Fruit fly (Drosophila melanogaster) whole organism, prepupa: Measurements from ENCODE around the gene Ppt2.

ENCODE experiments used
- Blimp-1 ChIP-seq: fragments of 200-800 bp; sonication (Bioruptor generic); optimal IDR thresholded peaks from 3 replicates; lab custom pipeline; 2017; ENCODE audit warnings: missing biosample characterization, missing genetic modification characterization, mild to moderate bottlenecking, moderate library complexity, missing genetic modification reagents
- CG10631 ChIP-seq: fragments of 200-800 bp; sonication (Bioruptor generic); optimal IDR thresholded peaks from 2 replicates; lab custom pipeline; 2016; ENCODE audit warnings: missing biosample characterization, missing genetic modification characterization
- CG10669 ChIP-seq: fragments of 200-800 bp; sonication (Bioruptor generic); optimal IDR thresholded peaks from 3 replicates; lab custom pipeline; 2018; ENCODE audit warnings: missing biosample characterization, mild to moderate bottlenecking, missing genetic modification characterization, moderate library complexity
- CG11294 ChIP-seq: fragments of 200-800 bp; sonication (Bioruptor generic); IDR thresholded peaks from 2 replicates; pipeline ENCODE4 v1.3.6; 2022; ENCODE audit warnings: missing biosample characterization, missing genetic modification characterization
- CG11762 ChIP-seq: fragments of 200-800 bp; sonication (Bioruptor generic); optimal IDR thresholded peaks from 3 replicates; lab custom pipeline; 2016; ENCODE audit warnings: missing biosample characterization, missing genetic modification characterization; ENCODE audit not compliant: insufficient read depth
- CG11902 ChIP-seq: fragments of 200-800 bp; sonication (Bioruptor generic); optimal IDR thresholded peaks from 3 replicates; lab custom pipeline; 2016; ENCODE audit warnings: missing biosample characterization, missing genetic modification characterization
- CG1621 ChIP-seq: fragments of 200-800 bp; sonication (Bioruptor generic); optimal IDR thresholded peaks from 3 replicates; lab custom pipeline; 2018; ENCODE audit warnings: missing biosample characterization, mild to moderate bottlenecking, missing genetic modification characterization
- CG3032 ChIP-seq: fragments of 200-800 bp; optimal IDR thresholded peaks from 2 replicates; lab custom pipeline; 2019; ENCODE audit warnings: missing biosample characterization, mild to moderate bottlenecking, missing genetic modification characterization, moderate library complexity
- CG31627 ChIP-seq: fragments of 200-800 bp; sonication (Bioruptor generic); optimal IDR thresholded peaks from 3 replicates; lab custom pipeline; 2016; ENCODE audit warnings: missing biosample characterization, missing genetic modification characterization
- CG32006 ChIP-seq: fragments of 200-800 bp; sonication (Bioruptor generic); optimal IDR thresholded peaks from 3 replicates; lab custom pipeline; 2017; ENCODE audit warnings: missing biosample characterization, mild to moderate bottlenecking, missing genetic modification characterization
- CG34406 ChIP-seq: fragments of 200-800 bp; sonication (Bioruptor generic); optimal IDR thresholded peaks from 3 replicates; lab custom pipeline; 2016; ENCODE audit warnings: missing biosample characterization, missing genetic modification characterization
- CG3919 ChIP-seq: fragments of 200-800 bp; sonication (Bioruptor generic); optimal IDR thresholded peaks from 3 replicates; lab custom pipeline; 2016; ENCODE audit warnings: missing biosample characterization, missing genetic modification characterization
- CG6163 ChIP-seq: fragments of 200-800 bp; sonication (Bioruptor generic); IDR thresholded peaks from 3 replicates; pipeline ENCODE4 v1.3.6; 2022; ENCODE audit warnings: missing biosample characterization, missing genetic modification characterization
- CG6276 ChIP-seq: fragments of 200-800 bp; sonication (Bioruptor generic); optimal IDR thresholded peaks from 2 replicates; lab custom pipeline; 2017; ENCODE audit warnings: missing biosample characterization, mild to moderate bottlenecking, missing genetic modification characterization
- CG6808 ChIP-seq: fragments of 200-800 bp; sonication (Bioruptor generic); optimal IDR thresholded peaks from 3 replicates; lab custom pipeline; 2017; ENCODE audit warnings: missing biosample characterization, missing genetic modification characterization, mild to moderate bottlenecking, moderate library complexity, missing genetic modification reagents
- CG6854 ChIP-seq: fragments of 200-800 bp; sonication (Bioruptor generic); optimal IDR thresholded peaks from 2 replicates; lab custom pipeline; 2017; ENCODE audit warnings: missing biosample characterization, mild to moderate bottlenecking, missing genetic modification characterization
- CG8119 ChIP-seq: fragments of 200-800 bp; sonication (Bioruptor generic); IDR thresholded peaks from 3 replicates; pipeline ENCODE4 v1.3.6; 2022; ENCODE audit warnings: missing biosample characterization, missing genetic modification characterization
- CG8319 ChIP-seq: fragments of 200-800 bp; sonication (Bioruptor generic); optimal IDR thresholded peaks from 3 replicates; lab custom pipeline; 2016; ENCODE audit warnings: missing biosample characterization, missing genetic modification characterization
- CG8632 ChIP-seq: fragments of 200-800 bp; sonication (Bioruptor generic); optimal IDR thresholded peaks from 3 replicates; lab custom pipeline; 2016; ENCODE audit warnings: missing biosample characterization, missing genetic modification characterization
- CG9139 ChIP-seq: fragments of 200-800 bp; sonication (Bioruptor generic); optimal IDR thresholded peaks from 3 replicates; lab custom pipeline; 2017; ENCODE audit warnings: missing biosample characterization, mild to moderate bottlenecking, missing genetic modification characterization
- Eip75B ChIP-seq: fragments of 200-800 bp; sonication (Bioruptor generic); optimal IDR thresholded peaks from 3 replicates; lab custom pipeline; 2016; ENCODE audit warnings: missing biosample characterization, missing genetic modification characterization
- Eip78C ChIP-seq: fragments of 200-800 bp; sonication (Bioruptor generic); peaks from one replicate; lab custom pipeline; 2016; ENCODE audit warnings: missing biosample characterization, missing genetic modification characterization
- Eip93F ChIP-seq: fragments of 200-800 bp; sonication (Bioruptor generic); optimal IDR thresholded peaks from 2 replicates; lab custom pipeline; 2016; ENCODE audit warnings: missing biosample characterization, mild to moderate bottlenecking, missing genetic modification characterization
- Ets21C ChIP-seq: fragments of 200-800 bp; sonication (Bioruptor generic); optimal IDR thresholded peaks from 3 replicates; lab custom pipeline; 2016; ENCODE audit warnings: missing biosample characterization, missing genetic modification characterization
- Ets96B ChIP-seq: fragments of 200-800 bp; optimal IDR thresholded peaks from 2 replicates; lab custom pipeline; 2019; ENCODE audit warnings: missing biosample characterization, mild to moderate bottlenecking, missing genetic modification characterization, moderate library complexity
- Gug ChIP-seq: fragments of 200-800 bp; sonication (Bioruptor generic); IDR thresholded peaks from 2 replicates; pipeline ENCODE4 v1.3.6; 2022; ENCODE audit warnings: missing biosample characterization, missing genetic modification characterization
- Hr38 ChIP-seq: sonication (Bioruptor generic); optimal IDR thresholded peaks from 2 replicates; lab custom pipeline; 2016; ENCODE audit warnings: missing biosample characterization, missing genetic modification characterization
- Hr4 ChIP-seq: fragments of 200-800 bp; sonication (Bioruptor generic); optimal IDR thresholded peaks from 3 replicates; lab custom pipeline; 2016; ENCODE audit warnings: missing biosample characterization, missing genetic modification characterization
- Lpt ChIP-seq: fragments of 200-800 bp; sonication (Bioruptor generic); optimal IDR thresholded peaks from 3 replicates; lab custom pipeline; 2016; ENCODE audit warnings: missing biosample characterization, missing genetic modification characterization
- Met ChIP-seq: fragments of 200-800 bp; sonication (Bioruptor generic); optimal IDR thresholded peaks from 3 replicates; lab custom pipeline; 2016; ENCODE audit warnings: missing biosample characterization, missing genetic modification characterization
- Smox ChIP-seq: fragments of 200-800 bp; sonication (Bioruptor generic); optimal IDR thresholded peaks from 3 replicates; lab custom pipeline; 2016; ENCODE audit warnings: missing biosample characterization, missing genetic modification characterization
- Sox14 ChIP-seq: fragments of 200-800 bp; sonication (Bioruptor generic); optimal IDR thresholded peaks from 3 replicates; lab custom pipeline; 2016; ENCODE audit warnings: missing biosample characterization, missing genetic modification characterization
- Sox15 ChIP-seq: fragments of 200-800 bp; sonication (Bioruptor generic); optimal IDR thresholded peaks from 3 replicates; lab custom pipeline; 2016; ENCODE audit warnings: missing biosample characterization, missing genetic modification characterization
- achi ChIP-seq: fragments of 200-800 bp; sonication (Bioruptor generic); optimal IDR thresholded peaks from 3 replicates; lab custom pipeline; 2016; ENCODE audit warnings: missing biosample characterization, missing genetic modification characterization
- acj6 ChIP-seq: fragments of 200-800 bp; sonication (Bioruptor generic); optimal IDR thresholded peaks from 3 replicates; lab custom pipeline; 2016; ENCODE audit warnings: missing biosample characterization, missing genetic modification characterization
- dac ChIP-seq: fragments of 200-800 bp; sonication (Bioruptor generic); optimal IDR thresholded peaks from 2 replicates; lab custom pipeline; 2017; ENCODE audit warnings: missing biosample characterization, mild to moderate bottlenecking, missing genetic modification characterization
- dsx ChIP-seq: fragments of 200-800 bp; optimal IDR thresholded peaks from 3 replicates; lab custom pipeline; 2019; ENCODE audit warnings: missing biosample characterization, mild to moderate bottlenecking, missing genetic modification characterization, moderate library complexity; ENCODE audit not compliant: poor library complexity, severe bottlenecking
- eg ChIP-seq: fragments of 200-800 bp; sonication (Bioruptor generic); IDR thresholded peaks from 3 replicates; pipeline ENCODE4 v1.3.6; 2022; ENCODE audit warnings: missing biosample characterization, missing genetic modification characterization
- esn ChIP-seq: fragments of 200-800 bp; sonication (Bioruptor generic); optimal IDR thresholded peaks from 2 replicates; lab custom pipeline; 2016; ENCODE audit warnings: missing biosample characterization, mild to moderate bottlenecking, missing genetic modification characterization, moderate library complexity
- fd59A ChIP-seq: fragments of 200-800 bp; sonication (Bioruptor generic); optimal IDR thresholded peaks from 2 replicates; lab custom pipeline; 2017; ENCODE audit warnings: missing biosample characterization, mild to moderate bottlenecking, missing genetic modification characterization, missing genetic modification reagents
- fd85E ChIP-seq: fragments of 200-800 bp; sonication (Bioruptor generic); optimal IDR thresholded peaks from 3 replicates; lab custom pipeline; 2016; ENCODE audit warnings: missing biosample characterization, missing genetic modification characterization
- fkh ChIP-seq: fragments of 200-800 bp; sonication (Bioruptor generic); optimal IDR thresholded peaks from 3 replicates; lab custom pipeline; 2017; ENCODE audit warnings: missing biosample characterization, mild to moderate bottlenecking, missing genetic modification characterization, moderate library complexity
- lz ChIP-seq: fragments of 200-800 bp; sonication (Bioruptor generic); optimal IDR thresholded peaks from 3 replicates; lab custom pipeline; 2016; ENCODE audit warnings: missing biosample characterization, missing genetic modification characterization
- net ChIP-seq: fragments of 200-800 bp; sonication (Bioruptor generic); optimal IDR thresholded peaks from 3 replicates; lab custom pipeline; 2016; ENCODE audit warnings: missing biosample characterization, missing genetic modification characterization
- pdm3 ChIP-seq: fragments of 200-800 bp; sonication (Bioruptor generic); optimal IDR thresholded peaks from 3 replicates; lab custom pipeline; 2016; ENCODE audit warnings: missing biosample characterization, missing genetic modification characterization
- salr ChIP-seq, 2 experiments: fragments of 200-800 bp; sonication (Bioruptor generic); optimal IDR thresholded peaks; 3 replicates each; lab custom pipeline; 2016 to 2018; ENCODE audit warnings: missing biosample characterization in 2 of 2, missing genetic modification characterization in 2 of 2, mild to moderate bottlenecking in 1 of 2
- spab ChIP-seq: fragments of 200-800 bp; sonication (Bioruptor generic); optimal IDR thresholded peaks from 2 replicates; lab custom pipeline; 2017; ENCODE audit warnings: missing biosample characterization, mild to moderate bottlenecking, missing genetic modification characterization, missing genetic modification reagents
- ss ChIP-seq, 2 experiments: fragments of 200-800 bp; sonication (Bioruptor generic); optimal IDR thresholded peaks; 2 replicates in 1 of 2; 3 replicates in 1 of 2; lab custom pipeline; 2017 to 2018; ENCODE audit warnings: mild to moderate bottlenecking in 2 of 2, missing biosample characterization in 2 of 2, missing genetic modification characterization in 2 of 2, moderate library complexity in 1 of 2
- svp ChIP-seq: fragments of 200-800 bp; sonication (Bioruptor generic); peaks from one replicate; lab custom pipeline; 2016; ENCODE audit warnings: missing biosample characterization, missing genetic modification characterization
- topi ChIP-seq: fragments of 200-800 bp; sonication (Bioruptor generic); optimal IDR thresholded peaks from 3 replicates; lab custom pipeline; 2016; ENCODE audit warnings: missing biosample characterization, missing genetic modification characterization
- vri ChIP-seq: fragments of 200-800 bp; sonication (Bioruptor generic); optimal IDR thresholded peaks from 3 replicates; lab custom pipeline; 2016; ENCODE audit warnings: missing biosample characterization, mild to moderate bottlenecking, missing genetic modification characterization

The Ppt2 gene

DNA sequence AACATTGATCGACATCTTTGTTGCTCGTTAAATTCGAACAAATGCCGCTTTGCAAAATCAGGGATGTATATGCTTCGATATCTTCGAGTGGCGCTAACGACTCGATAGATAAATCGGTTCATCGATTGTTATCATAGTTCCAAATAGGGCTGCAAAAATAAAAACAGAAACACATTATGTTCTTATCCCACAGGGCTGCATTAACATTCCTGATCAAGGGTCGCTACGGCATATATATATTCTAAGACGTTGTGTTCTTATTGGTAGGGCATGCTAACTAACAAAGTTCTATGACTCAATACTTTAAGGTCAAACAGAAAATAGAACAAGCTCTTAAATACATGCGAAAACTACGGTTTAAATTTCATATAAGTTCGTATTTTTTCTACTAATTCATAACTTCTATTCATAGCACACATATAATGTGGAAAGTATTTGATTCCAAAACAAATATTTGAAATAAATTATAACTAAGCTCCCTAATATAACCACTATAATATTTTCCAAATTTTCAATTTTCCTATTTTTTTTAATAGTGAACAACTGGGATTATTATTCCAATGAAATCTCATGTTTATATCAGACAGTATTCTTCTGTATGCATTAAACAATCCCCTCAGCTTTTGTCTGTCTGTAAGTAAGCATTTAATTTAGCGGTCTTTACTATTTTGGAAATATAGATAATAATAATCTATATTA, 11.0 kb upstream of the Ppt2 start, which contains the start of gene cmet:
TSS of gene cmet (minus strand) at position 70 of the 699 bp plus-strand sequence.
- TF ChIP-seq Smox (GFP tag; lab: Kevin White, UChicago) (no peak), spab (no peak), achi (GFP tag; lab: Kevin White, UChicago) (no peak), Ets96B (tag; lab: Kevin White, UChicago) (peak; percentile 11), CG8319 (GFP tag; lab: Kevin White, UChicago) (peak; percentile 2), lz (GFP tag; lab: Kevin White, UChicago) (peak; percentile 39), CG11762 (GFP tag; lab: Kevin White, UChicago) (no peak), CG10631 (GFP tag; lab: Kevin White, UChicago) (peak; percentile 59), Met (GFP tag; lab: Kevin White, UChicago) (no peak), dac (GFP tag; lab: Kevin White, UChicago) (no peak), vri (GFP tag; lab: Kevin White, UChicago) (no peak), Hr4 (GFP tag; lab: Kevin White, UChicago) (peak; percentile 50), CG8119 (GFP tag; lab: Robert Waterston, UW) (0 out of 3 replicates have a peak, but pooled peaks have one; percentile 23), CG6163 (GFP tag; lab: Robert Waterston, UW) (peak; percentile 32; the same call in 2 of the 3 replicates), fkh (GFP tag; lab: Kevin White, UChicago) (no peak), ss (GFP tag; optimal IDR thresholded peaks at IDR 0.05; lab: Kevin White, UChicago) (no peak), CG6854 (GFP tag; lab: Kevin White, UChicago) (no peak), Eip75B (GFP tag; lab: Kevin White, UChicago) (no peak), pdm3 (GFP tag; lab: Kevin White, UChicago) (no peak), CG3919 (GFP tag; lab: Kevin White, UChicago) (no peak), fd59A (GFP tag; lab: Kevin White, UChicago) (no peak), CG6808 (no peak), acj6 (GFP tag; lab: Kevin White, UChicago) (peak; percentile 29), CG1621 (tag; lab: Kevin White, UChicago) (no peak), CG34406 (GFP tag; lab: Kevin White, UChicago) (no peak), eg (GFP tag; lab: Robert Waterston, UW) (peak; percentile 41; the same call in 1 of the 3 replicates), topi (GFP tag; lab: Kevin White, UChicago) (no peak), Ets21C (GFP tag; lab: Kevin White, UChicago) (peak; percentile 27), Eip93F (GFP tag; lab: Kevin White, UChicago) (no peak), fd85E (no peak), CG6276 (GFP tag; lab: Kevin White, UChicago) (no peak), dsx (GFP tag; lab: Kevin White, UChicago) (peak; percentile 33), CG11902 (GFP tag; lab: Kevin White, UChicago) (no peak), net (GFP tag; lab: Kevin White, UChicago) (no peak), CG11294 (GFP tag; lab: Robert Waterston, UW) (no peak), CG10669 (no peak), CG31627 (GFP tag; lab: Kevin White, UChicago) (peak; percentile 64), Lpt (GFP tag; lab: Kevin White, UChicago) (no peak), Sox14 (no peak), CG9139 (no peak), Eip78C (peak; percentile 69), CG32006 (GFP tag; lab: Kevin White, UChicago) (no peak), CG8632 (GFP tag; lab: Kevin White, UChicago) (no peak), Gug (GFP tag; lab: Robert Waterston, UW) (peak; percentile 17; the same call in 1 of the 2 replicates), Sox15 (GFP tag; lab: Kevin White, UChicago) (no peak), Hr38 (GFP tag; lab: Kevin White, UChicago) (no peak), CG3032 (peak; percentile 11), esn (no peak), salr (GFP tag; optimal IDR thresholded peaks at IDR 0.05; lab: Kevin White, UChicago) (no peak), svp (GFP tag; lab: Kevin White, UChicago) (no peak), Blimp-1 (no peak)
